Worm (Caenorhabditis elegans) whole organism, young adult: Measurements from ENCODE around the gene unc-10.

Experiments used
- F23B12.7 ChIP-seq: sonication (generic microtip); optimal IDR thresholded peaks from 2 replicates; lab custom pipeline; 2017; ENCODE audit warnings: missing genetic modification characterization, mild to moderate bottlenecking, missing compliant biosample characterization, antibody characterized with exemption, moderate library complexity; ENCODE audit not compliant: insufficient read depth
- F49E8.2 ChIP-seq: sonication (generic microtip); optimal IDR thresholded peaks from 3 replicates; lab custom pipeline; 2017; ENCODE audit warnings: missing genetic modification characterization, mild to moderate bottlenecking, missing compliant biosample characterization, antibody characterized with exemption, moderate library complexity; ENCODE audit not compliant: insufficient read depth
- F55B11.4 ChIP-seq: sonication (generic microtip); optimal IDR thresholded peaks from 2 replicates; lab custom pipeline; 2016; ENCODE audit warnings: missing compliant biosample characterization, missing genetic modification characterization, borderline replicate concordance; ENCODE audit not compliant: insufficient read depth
- F57A8.1 ChIP-seq: fragments of 200-800 bp; sonication (Bioruptor generic); optimal IDR thresholded peaks from 2 replicates; lab custom pipeline; 2018; ENCODE audit warnings: mild to moderate bottlenecking, missing genetic modification characterization, moderate library complexity, missing compliant biosample characterization
- T26A5.8 ChIP-seq: sonication (generic microtip); optimal IDR thresholded peaks from 2 replicates; lab custom pipeline; 2016; ENCODE audit warnings: missing genetic modification characterization, missing compliant biosample characterization
- akir-1 ChIP-seq: fragments of 200-800 bp; sonication (Bioruptor generic); optimal IDR thresholded peaks from 2 replicates; lab custom pipeline; 2018; ENCODE audit warnings: mild to moderate bottlenecking, missing genetic modification characterization, moderate library complexity, missing compliant biosample characterization
- attf-3 ChIP-seq: fragments of 200-800 bp; sonication (Bioruptor generic); conservative IDR thresholded peaks from 2 replicates; pipeline ENCODE4 v1.3.6; 2022; ENCODE audit warnings: missing genetic modification reagents, missing genetic modification characterization, missing compliant biosample characterization
- bed-1 ChIP-seq: fragments of 200-800 bp; sonication (Bioruptor generic); IDR thresholded peaks from 2 replicates; pipeline ENCODE4 v1.3.6; 2022; ENCODE audit warnings: missing genetic modification reagents, missing genetic modification characterization, missing compliant biosample characterization
- dpl-1 ChIP-seq: fragments of 150-350 bp; optimal IDR thresholded peaks from 2 replicates; lab custom pipeline; 2014; ENCODE audit warnings: missing biosample characterization, missing genetic modification reagents, missing genetic modification characterization
- egl-18 ChIP-seq: fragments of 200-800 bp; sonication (Bioruptor generic); IDR thresholded peaks from 2 replicates; pipeline ENCODE4 v1.3.6; 2022; ENCODE audit warnings: missing genetic modification reagents, missing genetic modification characterization, missing compliant biosample characterization
- fkh-3 ChIP-seq: sonication (generic microtip); optimal IDR thresholded peaks from 2 replicates; lab custom pipeline; 2016; ENCODE audit warnings: mild to moderate bottlenecking, missing genetic modification characterization, missing compliant biosample characterization
- hlh-12 ChIP-seq: sonication (generic microtip); optimal IDR thresholded peaks from 2 replicates; lab custom pipeline; 2016; ENCODE audit warnings: missing genetic modification characterization, missing compliant biosample characterization
- hmg-1.2 ChIP-seq: fragments of 200-800 bp; sonication (Bioruptor generic); IDR thresholded peaks from 2 replicates; pipeline ENCODE4 v1.3.6; 2022; ENCODE audit warnings: missing genetic modification reagents, missing genetic modification characterization, missing compliant biosample characterization
- hsf-1 ChIP-seq: fragments of 200-800 bp; sonication (Bioruptor generic); IDR thresholded peaks from 2 replicates; pipeline ENCODE4 v1.3.6; 2022; ENCODE audit warnings: missing genetic modification reagents, missing genetic modification characterization, missing compliant biosample characterization
- lag-1 ChIP-seq: fragments of 200-800 bp; sonication (Bioruptor generic); IDR thresholded peaks from 2 replicates; pipeline ENCODE4 v1.3.6; 2022; ENCODE audit warnings: missing genetic modification reagents, missing genetic modification characterization, missing compliant biosample characterization
- lin-26 ChIP-seq: fragments of 200-800 bp; sonication (Bioruptor generic); IDR thresholded peaks from 2 replicates; pipeline ENCODE4 v1.3.6; 2022; ENCODE audit warnings: missing genetic modification reagents, missing genetic modification characterization, missing compliant biosample characterization
- madf-10 ChIP-seq: sonication (generic microtip); optimal IDR thresholded peaks from 2 replicates; lab custom pipeline; 2016; ENCODE audit warnings: mild to moderate bottlenecking, missing genetic modification characterization, missing compliant biosample characterization
- madf-3 ChIP-seq: fragments of 200-800 bp; sonication (Bioruptor generic); IDR thresholded peaks from 2 replicates; pipeline ENCODE4 v1.3.6; 2022; ENCODE audit warnings: missing genetic modification reagents, missing genetic modification characterization, missing compliant biosample characterization
- madf-8 ChIP-seq: fragments of 200-800 bp; sonication (Bioruptor generic); conservative IDR thresholded peaks from 2 replicates; pipeline ENCODE4 v1.3.6; 2022; ENCODE audit warnings: missing genetic modification reagents, missing genetic modification characterization, missing compliant biosample characterization
- mel-28 ChIP-seq: sonication (generic microtip); optimal IDR thresholded peaks from 2 replicates; lab custom pipeline; 2016; ENCODE audit warnings: borderline replicate concordance, mild to moderate bottlenecking, missing genetic modification characterization, missing compliant biosample characterization
- mes-4 ChIP-seq: sonication (generic microtip); optimal IDR thresholded peaks from 2 replicates; lab custom pipeline; 2016; ENCODE audit warnings: missing genotype, missing genetic modification characterization, missing compliant biosample characterization
- nfya-2 ChIP-seq: fragments of 200-800 bp; sonication (Bioruptor generic); IDR thresholded peaks from 2 replicates; pipeline ENCODE4 v1.3.6; 2022; ENCODE audit warnings: missing genetic modification reagents, missing genetic modification characterization, missing compliant biosample characterization
- nfyb-1 ChIP-seq: fragments of 200-800 bp; sonication (Bioruptor generic); IDR thresholded peaks from 2 replicates; pipeline ENCODE4 v1.3.6; 2022; ENCODE audit warnings: missing genetic modification reagents, missing genetic modification characterization, missing compliant biosample characterization
- nhr-80 ChIP-seq: sonication (generic microtip); optimal IDR thresholded peaks from 2 replicates; lab custom pipeline; 2016; ENCODE audit warnings: missing genetic modification characterization, missing compliant biosample characterization
- nhr-90 ChIP-seq: sonication (generic microtip); optimal IDR thresholded peaks from 2 replicates; lab custom pipeline; 2016; ENCODE audit warnings: missing genotype, mild to moderate bottlenecking, missing genetic modification characterization, missing compliant biosample characterization
- rcor-1 ChIP-seq: fragments of 200-800 bp; sonication (Bioruptor generic); IDR thresholded peaks from 2 replicates; pipeline ENCODE4 v1.3.6; 2022; ENCODE audit warnings: missing genetic modification reagents, missing genetic modification characterization, missing compliant biosample characterization
- sdz-38 ChIP-seq: sonication (generic microtip); optimal IDR thresholded peaks from 2 replicates; lab custom pipeline; 2016; ENCODE audit warnings: missing genotype, missing genetic modification characterization, missing compliant biosample characterization
- unc-130 ChIP-seq: sonication (generic microtip); optimal IDR thresholded peaks from 2 replicates; lab custom pipeline; 2016; ENCODE audit warnings: missing genetic modification reagents, missing genetic modification characterization, missing compliant biosample characterization
- unc-62 ChIP-seq: fragments of 150-350 bp; optimal IDR thresholded peaks from 2 replicates; lab custom pipeline; 2014; ENCODE audit warnings: missing biosample characterization, missing genetic modification reagents, missing genetic modification characterization
- zfh-2 ChIP-seq: fragments of 200-800 bp; sonication (Bioruptor generic); conservative IDR thresholded peaks from 2 replicates; pipeline ENCODE4 v1.3.6; 2022; ENCODE audit warnings: missing genetic modification reagents, missing genetic modification characterization, missing compliant biosample characterization
- zim-3 ChIP-seq: sonication (generic microtip); optimal IDR thresholded peaks from 2 replicates; lab custom pipeline; 2017; ENCODE audit warnings: mild to moderate bottlenecking, missing genetic modification characterization, moderate library complexity, missing compliant biosample characterization
- ztf-18 ChIP-seq: sonication (generic microtip); optimal IDR thresholded peaks from 2 replicates; lab custom pipeline; 2016; ENCODE audit warnings: missing genotype, mild to moderate bottlenecking, missing genetic modification characterization, missing compliant biosample characterization
- ztf-6 ChIP-seq: fragments of 200-800 bp; sonication (Bioruptor generic); IDR thresholded peaks from 2 replicates; pipeline ENCODE4 v1.3.6; 2022; ENCODE audit warnings: missing genetic modification reagents, missing genetic modification characterization, missing compliant biosample characterization

unc-10 gene

ce11 chrX:7264591-7265306 lies 15.4 kb downstream of the unc-10 start (continued):
- TF ChIP-seq F57A8.1 (GFP tag; lab: Kevin White, UChicago) (no peak), lag-1 (GFP tag; lab: Robert Waterston, UW) (no peak), unc-62 (GFP tag; lab: Kevin White, UChicago) (peak; percentile 20), hsf-1 (no peak), madf-3 (GFP tag; lab: Robert Waterston, UW) (no peak), lin-26 (no peak; the same call in 1 of the 2 replicates), F23B12.7 (tag; lab: Kevin White, UChicago) (peak; percentile 53), hmg-1.2 (peak; percentile 77), egl-18 (0 out of 2 replicates have a peak, but pooled peaks have one; percentile 16), madf-10 (tag; lab: Kevin White, UChicago) (peak; percentile 69), nhr-90 (tag; lab: Kevin White, UChicago) (peak; percentile 58), rcor-1 (GFP tag; lab: Robert Waterston, UW) (peak; percentile 77), dpl-1 (GFP tag; lab: Kevin White, UChicago) (no peak)

ce11 chrX:7260327-7261019 lies 19.6 kb downstream of the unc-10 start, which contains the start of gene lact-1:
lact-1 (minus strand) TSS chrX:7260377.
- no peak for TF ChIP-seq hlh-12 (tag; lab: Kevin White, UChicago)
- no peak for TF ChIP-seq sdz-38 (tag; lab: Kevin White, UChicago)
- no peak for TF ChIP-seq lag-1 (GFP tag; lab: Robert Waterston, UW)
- no peak for TF ChIP-seq mel-28 (tag; lab: Kevin White, UChicago)
- TF ChIP-seq nhr-80 (tag; lab: Kevin White, UChicago): peak; percentile 1
- no peak for TF ChIP-seq fkh-3 (tag; lab: Kevin White, UChicago)
- TF ChIP-seq ztf-6 (GFP tag; lab: Robert Waterston, UW): no peak
- TF ChIP-seq, all 124 proteins: peak for 1

ce11 chrX:7256891-7257290 lies 23.2 kb downstream of the unc-10 start, which contains the start of gene F46H5.5:
F46H5.5 (minus strand) TSS chrX:7256991.
- no peak for TF ChIP-seq sdz-38 (tag; lab: Kevin White, UChicago)
- no peak for TF ChIP-seq zim-3
- no peak for TF ChIP-seq lag-1 (GFP tag; lab: Robert Waterston, UW)
- no peak for TF ChIP-seq unc-130 (GFP tag; lab: Kevin White, UChicago)
- TF ChIP-seq egl-18: no peak
- TF ChIP-seq T26A5.8 (tag; lab: Kevin White, UChicago): no peak
- TF ChIP-seq dpl-1 (GFP tag; lab: Kevin White, UChicago): no peak
- no peak for TF ChIP-seq zfh-2 (GFP tag; lab: Robert Waterston, UW)
- TF ChIP-seq F49E8.2 (tag; lab: Kevin White, UChicago): no peak
- TF ChIP-seq mes-4 (tag; lab: Kevin White, UChicago): no peak
- no peak for TF ChIP-seq nfyb-1 (GFP tag; lab: Robert Waterston, UW)
- TF ChIP-seq F55B11.4: no peak
- TF ChIP-seq madf-10 (tag; lab: Kevin White, UChicago): no peak
- TF ChIP-seq, all 124 proteins: peak for 0

ce11 chrX:7254558-7254957 lies 25.6 kb downstream of the unc-10 start, which contains the start of gene F46H5.4:
F46H5.4 (minus strand) TSS chrX:7254610.
- TF ChIP-seq ztf-18 (tag; lab: Kevin White, UChicago): no peak
- TF ChIP-seq madf-8 (GFP tag; lab: Robert Waterston, UW): no peak
- no peak for TF ChIP-seq bed-1
- TF ChIP-seq akir-1 (GFP tag; lab: Kevin White, UChicago): no peak
- no peak for TF ChIP-seq rcor-1 (GFP tag; lab: Robert Waterston, UW)
- TF ChIP-seq nhr-80 (tag; lab: Kevin White, UChicago): peak; percentile 25
- TF ChIP-seq attf-3 (GFP tag; lab: Robert Waterston, UW): peak; percentile 81
- no peak for TF ChIP-seq nfya-2 (GFP tag; lab: Robert Waterston, UW)
